Fruit fly (Drosophila melanogaster) whole organism, embryonic: Measurements from ENCODE around the gene CG7065.

Experiments
- B-H1 ChIP-seq: fragments of 200-800 bp; sonication (Bioruptor generic); IDR thresholded peaks from 3 replicates; pipeline ENCODE4 v1.3.6; 2022; ENCODE audit warnings: missing biosample characterization, missing genetic modification characterization
- Blimp-1 ChIP-seq: fragments of 200-800 bp; sonication (Bioruptor generic); optimal IDR thresholded peaks from 3 replicates; lab custom pipeline; 2018; ENCODE audit warnings: missing biosample characterization, missing genetic modification characterization, mild to moderate bottlenecking, moderate library complexity, missing genetic modification reagents
- CG10209 ChIP-seq: fragments of 200-800 bp; sonication (Bioruptor generic); optimal IDR thresholded peaks from 3 replicates; lab custom pipeline; 2017; ENCODE audit warnings: missing biosample characterization, mild to moderate bottlenecking, missing genetic modification characterization, missing genetic modification reagents
- CG10979 ChIP-seq: fragments of 200-800 bp; sonication (Bioruptor generic); optimal IDR thresholded peaks from 2 replicates; lab custom pipeline; 2018; ENCODE audit warnings: missing biosample characterization, mild to moderate bottlenecking, missing genetic modification characterization, moderate library complexity
- CG11093 ChIP-seq: fragments of 200-800 bp; sonication (Bioruptor generic); IDR thresholded peaks from 3 replicates; pipeline ENCODE4 v1.3.6; 2022; ENCODE audit warnings: missing biosample characterization, missing genetic modification characterization
- CG12104 ChIP-seq: fragments of 200-800 bp; sonication (Bioruptor generic); optimal IDR thresholded peaks from 3 replicates; lab custom pipeline; 2016; ENCODE audit warnings: missing biosample characterization, missing genetic modification characterization
- CG12236 ChIP-seq: fragments of 200-800 bp; sonication (Bioruptor generic); optimal IDR thresholded peaks from 2 replicates; lab custom pipeline; 2016; ENCODE audit warnings: missing biosample characterization, missing genetic modification characterization
- CG1233 ChIP-seq: fragments of 200-800 bp; sonication (Bioruptor generic); optimal IDR thresholded peaks from 4 replicates; lab custom pipeline; 2018; ENCODE audit warnings: missing biosample characterization, mild to moderate bottlenecking, missing genetic modification characterization
- CG14965 ChIP-seq: fragments of 200-800 bp; sonication (Bioruptor generic); optimal IDR thresholded peaks from 2 replicates; lab custom pipeline; 2016; ENCODE audit warnings: missing biosample characterization, missing genetic modification characterization, borderline replicate concordance
- CG15269 ChIP-seq: fragments of 200-800 bp; sonication (Bioruptor generic); optimal IDR thresholded peaks from 2 replicates; lab custom pipeline; 2018; ENCODE audit warnings: missing biosample characterization, mild to moderate bottlenecking, missing genetic modification characterization, moderate library complexity
- CG15479 ChIP-seq: fragments of 200-800 bp; sonication (Bioruptor generic); optimal IDR thresholded peaks from 3 replicates; lab custom pipeline; 2019; ENCODE audit warnings: missing biosample characterization, mild to moderate bottlenecking, missing genetic modification characterization, moderate library complexity
- CG17186 ChIP-seq: fragments of 200-800 bp; sonication (Bioruptor generic); optimal IDR thresholded peaks from 3 replicates; lab custom pipeline; 2017; ENCODE audit warnings: missing biosample characterization, missing genetic modification reagents, missing genetic modification characterization
- CG17829 ChIP-seq: fragments of 200-800 bp; optimal IDR thresholded peaks from 2 replicates; lab custom pipeline; 2019; ENCODE audit warnings: missing biosample characterization, mild to moderate bottlenecking, missing genetic modification characterization, moderate library complexity
- CG2120 ChIP-seq: fragments of 200-800 bp; sonication (Bioruptor generic); optimal IDR thresholded peaks from 3 replicates; lab custom pipeline; 2016; ENCODE audit warnings: missing biosample characterization, missing genetic modification characterization
- CG2889 ChIP-seq: fragments of 200-800 bp; sonication (Bioruptor generic); IDR thresholded peaks from 3 replicates; pipeline ENCODE4 v1.3.6; 2022; ENCODE audit warnings: missing biosample characterization, missing genetic modification characterization
- CG31224 ChIP-seq: fragments of 200-800 bp; sonication (Bioruptor generic); IDR thresholded peaks from 2 replicates; pipeline ENCODE4 v1.3.6; 2022; ENCODE audit warnings: missing biosample characterization, missing genetic modification characterization
- CG33213 ChIP-seq: fragments of 200-800 bp; sonication (Bioruptor generic); optimal IDR thresholded peaks from 3 replicates; lab custom pipeline; 2016; ENCODE audit warnings: missing biosample characterization, missing genetic modification characterization
- CG3726 ChIP-seq: fragments of 200-800 bp; sonication (Bioruptor generic); IDR thresholded peaks from 3 replicates; pipeline ENCODE4, ENCODE4 v1.3.6; 2022; ENCODE audit warnings: missing biosample characterization, missing genetic modification characterization
- CG4820 ChIP-seq: fragments of 200-800 bp; sonication (Bioruptor generic); optimal IDR thresholded peaks from 3 replicates; lab custom pipeline; 2016; ENCODE audit warnings: missing biosample characterization, missing genetic modification characterization
- CG6683 ChIP-seq: fragments of 200-800 bp; sonication (Bioruptor generic); optimal IDR thresholded peaks from 2 replicates; lab custom pipeline; 2017; ENCODE audit warnings: missing biosample characterization, mild to moderate bottlenecking, missing genetic modification characterization, missing genetic modification reagents
- CG7271 ChIP-seq: fragments of 200-800 bp; sonication (Bioruptor generic); optimal IDR thresholded peaks from 2 replicates; lab custom pipeline; 2018; ENCODE audit warnings: missing biosample characterization, mild to moderate bottlenecking, missing genetic modification characterization, moderate library complexity
- CG8478 ChIP-seq: fragments of >200 bp; optimal IDR thresholded peaks from 2 replicates; lab custom pipeline; 2018
- CG9876 ChIP-seq: fragments of 200-800 bp; sonication (Bioruptor generic); optimal IDR thresholded peaks from 2 replicates; lab custom pipeline; 2016; ENCODE audit warnings: missing biosample characterization, missing genetic modification characterization
- HLH3B ChIP-seq: fragments of 200-800 bp; sonication (Bioruptor generic); IDR thresholded peaks from 2 replicates; pipeline ENCODE4 v1.3.6; 2022; ENCODE audit warnings: missing biosample characterization, missing genetic modification characterization
- Lim3 ChIP-seq: fragments of 200-800 bp; sonication (Bioruptor generic); IDR thresholded peaks from 2 replicates; pipeline ENCODE4 v1.3.6; 2022; ENCODE audit warnings: missing biosample characterization, missing genetic modification characterization
- Max ChIP-seq: fragments of 200-800 bp; sonication (Bioruptor generic); optimal IDR thresholded peaks from 2 replicates; lab custom pipeline; 2016; ENCODE audit warnings: missing biosample characterization, mild to moderate bottlenecking, missing genetic modification characterization
- Mrtf ChIP-seq: fragments of 200-800 bp; sonication (Bioruptor generic); IDR thresholded peaks from 3 replicates; pipeline ENCODE4 v1.3.6; 2022; ENCODE audit warnings: missing biosample characterization, missing genetic modification characterization
- Side ChIP-seq: fragments of 200-800 bp; sonication (Bioruptor generic); optimal IDR thresholded peaks from 2 replicates; lab custom pipeline; 2016; ENCODE audit warnings: missing biosample characterization, missing genetic modification characterization
- Sox100B ChIP-seq: fragments of 200-800 bp; sonication (Bioruptor generic); optimal IDR thresholded peaks from 3 replicates; lab custom pipeline; 2018; ENCODE audit warnings: missing biosample characterization, mild to moderate bottlenecking, missing genetic modification characterization
- bigmax ChIP-seq: fragments of 200-800 bp; sonication (Bioruptor generic); optimal IDR thresholded peaks from 2 replicates; lab custom pipeline; 2018; ENCODE audit warnings: missing biosample characterization, mild to moderate bottlenecking, missing genetic modification characterization
- chinmo ChIP-seq: fragments of 200-800 bp; sonication (Bioruptor generic); IDR thresholded peaks from 4 replicates; pipeline ENCODE4 v1.3.6; 2022; ENCODE audit warnings: missing biosample characterization, missing genetic modification characterization; ENCODE audit not compliant: partially characterized antibody
- chm ChIP-seq: fragments of 200-800 bp; sonication (Bioruptor generic); IDR thresholded peaks from 2 replicates; pipeline ENCODE4 v1.3.6; 2022; ENCODE audit warnings: missing biosample characterization, missing genetic modification characterization
- fd64A ChIP-seq: fragments of 200-800 bp; sonication (Bioruptor generic); optimal IDR thresholded peaks from 3 replicates; lab custom pipeline; 2018; ENCODE audit warnings: missing biosample characterization, mild to moderate bottlenecking, missing genetic modification characterization
- gce ChIP-seq: fragments of 200-800 bp; sonication (Bioruptor generic); IDR thresholded peaks from 3 replicates; pipeline ENCODE4 v1.3.6; 2022; ENCODE audit warnings: missing biosample characterization, missing genetic modification characterization
- gcm ChIP-seq: fragments of 200-800 bp; sonication (Bioruptor generic); optimal IDR thresholded peaks from 2 replicates; lab custom pipeline; 2019; ENCODE audit warnings: missing biosample characterization, mild to moderate bottlenecking, missing genetic modification characterization, moderate library complexity
- gcm2 ChIP-seq: fragments of 200-800 bp; sonication (Bioruptor generic); optimal IDR thresholded peaks from 2 replicates; lab custom pipeline; 2016; ENCODE audit warnings: missing biosample characterization, missing genetic modification characterization
- h ChIP-seq: fragments of >200 bp; optimal IDR thresholded peaks from 2 replicates; lab custom pipeline; 2017
- her ChIP-seq: fragments of 200-800 bp; sonication (Bioruptor generic); optimal IDR thresholded peaks from 2 replicates; lab custom pipeline; 2016; ENCODE audit warnings: missing biosample characterization, missing genetic modification characterization
- kni ChIP-seq: fragments of 200-800 bp; sonication (Bioruptor generic); optimal IDR thresholded peaks from 3 replicates; lab custom pipeline; 2017; ENCODE audit warnings: mild to moderate bottlenecking, missing biosample characterization, missing genetic modification reagents, missing genetic modification characterization
- lola ChIP-seq, 3 experiments: fragments of >200 bp in 2 of 3; fragments of 200-800 bp in 1 of 3; sonication (Bioruptor generic) in 1 of 3; optimal IDR thresholded peaks; 2 replicates each; lab custom pipeline; 2017 to 2019; ENCODE audit warnings: missing biosample characterization in 3 of 3, missing genetic modification characterization in 3 of 3, mild to moderate bottlenecking in 1 of 3, moderate library complexity in 1 of 3
- oc ChIP-seq: fragments of 200-800 bp; sonication (Bioruptor generic); optimal IDR thresholded peaks from 2 replicates; lab custom pipeline; 2018; ENCODE audit warnings: missing biosample characterization, mild to moderate bottlenecking, missing genetic modification characterization, moderate library complexity
- pho ChIP-seq: fragments of 200-800 bp; sonication (Bioruptor generic); optimal IDR thresholded peaks from 2 replicates; lab custom pipeline; 2016; ENCODE audit warnings: missing biosample characterization, missing genetic modification characterization
- prd ChIP-seq, 3 experiments: fragments of >200 bp in 2 of 3; fragments of 200-800 bp in 1 of 3; sonication (Bioruptor generic) in 1 of 3; optimal IDR thresholded peaks in 2 of 3; IDR thresholded peaks in 1 of 3; 2 replicates in 2 of 3; 3 replicates in 1 of 3; pipeline versions ENCODE4 v1.3.6 to Lab custom; 2017 to 2022; ENCODE audit warnings: missing biosample characterization in 1 of 3, missing genetic modification characterization in 1 of 3
- rib ChIP-seq: fragments of 200-800 bp; sonication (Bioruptor generic); IDR thresholded peaks from 2 replicates; pipeline ENCODE4 v1.3.6; 2022; ENCODE audit warnings: missing biosample characterization, missing genetic modification characterization
- sima ChIP-seq: fragments of 200-800 bp; sonication (Bioruptor generic); optimal IDR thresholded peaks from 2 replicates; lab custom pipeline; 2016; ENCODE audit warnings: missing biosample characterization, missing genetic modification characterization
- slou ChIP-seq: fragments of 200-800 bp; sonication (Bioruptor generic); optimal IDR thresholded peaks from 3 replicates; lab custom pipeline; 2016; ENCODE audit warnings: missing biosample characterization, missing genetic modification characterization
- ssp ChIP-seq: fragments of 200-800 bp; sonication (Bioruptor generic); IDR thresholded peaks from 2 replicates; pipeline ENCODE4 v1.3.6; 2022; ENCODE audit warnings: missing biosample characterization, missing genetic modification characterization
- stc ChIP-seq: fragments of 200-800 bp; sonication (Bioruptor generic); IDR thresholded peaks from 2 replicates; pipeline ENCODE4 v1.3.6; 2022; ENCODE audit warnings: missing biosample characterization, missing genetic modification characterization
- twi ChIP-seq: fragments of 200-800 bp; optimal IDR thresholded peaks from 2 replicates; lab custom pipeline; 2019; ENCODE audit warnings: missing biosample characterization, mild to moderate bottlenecking, missing genetic modification characterization, moderate library complexity
- vvl ChIP-seq: fragments of 200-800 bp; sonication (Bioruptor generic); IDR thresholded peaks from 2 replicates; pipeline ENCODE4 v1.3.6; 2022; ENCODE audit warnings: missing biosample characterization, missing genetic modification characterization
- wdn ChIP-seq: fragments of 200-800 bp; sonication (Bioruptor generic); IDR thresholded peaks from 2 replicates; pipeline ENCODE4 v1.3.6; 2022; ENCODE audit warnings: missing biosample characterization, missing genetic modification characterization

The CG7065 gene

dm6 chrX:9196362-9196761 lies 54.1 kb downstream of the CG7065 start, which contains the start of gene CG12118 (continued):
- TF ChIP-seq fd64A (GFP tag; lab: Kevin White, UChicago) (no peak), CG8478 (no peak), wdn (GFP tag; lab: Robert Waterston, UW) (peak; percentile 88), CG11093 (GFP tag; lab: Robert Waterston, UW) (peak; percentile 74), CG7271 (peak; percentile 3), CG17829 (tag; lab: Kevin White, UChicago) (peak; percentile 74), Sox100B (GFP tag; lab: Kevin White, UChicago) (peak; percentile 67), gce (GFP tag; lab: Robert Waterston, UW) (no peak), Side (peak; percentile 3), CG33213 (GFP tag; lab: Kevin White, UChicago) (no peak), chinmo (GFP tag; lab: Robert Waterston, UW) (peak; percentile 72; the same call in 1 of the 4 replicates), Blimp-1 (peak; percentile 78), oc (tag; lab: Kevin White, UChicago) (peak; percentile 54), CG10979 (tag; lab: Kevin White, UChicago) (peak; percentile 72), B-H1 (GFP tag; lab: Robert Waterston, UW) (peak; percentile 62), CG15479 (GFP tag; lab: Kevin White, UChicago) (no peak), Max (GFP tag; lab: Kevin White, UChicago) (peak; percentile 73), Lim3 (GFP tag; lab: Robert Waterston, UW) (no peak), pho (GFP tag; lab: Kevin White, UChicago) (peak; percentile 56), CG3726 (peak; percentile 5; the same call in 1 of the 3 replicates), CG2889 (GFP tag; lab: Robert Waterston, UW) (peak; percentile 84), gcm2 (GFP tag; lab: Kevin White, UChicago) (peak; percentile 13), vvl (GFP tag; lab: Robert Waterston, UW) (peak; percentile 91), CG9876 (GFP tag; lab: Kevin White, UChicago) (no peak), CG14965 (GFP tag; lab: Kevin White, UChicago) (no peak), CG6683 (GFP tag; lab: Kevin White, UChicago) (peak; percentile 45), stc (GFP tag; lab: Robert Waterston, UW) (peak; percentile 66; the same call in 1 of the 2 replicates), Mrtf (GFP tag; lab: Robert Waterston, UW) (no peak), rib (GFP tag; lab: Robert Waterston, UW) (peak; percentile 44; the same call in 1 of the 2 replicates), CG2120 (GFP tag; lab: Kevin White, UChicago) (peak; percentile 86), CG17186 (GFP tag; lab: Kevin White, UChicago) (peak; percentile 38), lola (GFP tag; optimal IDR thresholded peaks at IDR 0.05; lab: Kevin White, UChicago) (peak in 1 of 3 experiments; percentile 75), CG31224 (peak; percentile 79), kni (GFP tag; lab: Kevin White, UChicago) (no peak), h (no peak), CG10209 (GFP tag; lab: Kevin White, UChicago) (peak; percentile 80), twi (peak; percentile 22), gcm (GFP tag; lab: Kevin White, UChicago) (peak; percentile 64), slou (GFP tag; lab: Kevin White, UChicago) (peak; percentile 70), sima (GFP tag; lab: Kevin White, UChicago) (no peak), HLH3B (GFP tag; lab: Robert Waterston, UW) (peak; percentile 78), CG12104 (GFP tag; lab: Kevin White, UChicago) (peak; percentile 64), prd (optimal IDR thresholded peaks at IDR 0.05; lab: Kevin White, UChicago) (no peak), prd (GFP tag; IDR thresholded peaks at IDR 0.05; lab: Robert Waterston, UW) (peak; percentile 87), CG12236 (no peak), CG4820 (GFP tag; lab: Kevin White, UChicago) (peak; percentile 65), CG1233 (GFP tag; lab: Kevin White, UChicago) (peak; percentile 59), her (GFP tag; lab: Kevin White, UChicago) (no peak), bigmax (GFP tag; lab: Kevin White, UChicago) (no peak), chm (GFP tag; lab: Robert Waterston, UW) (peak; percentile 92), CG15269 (tag; lab: Kevin White, UChicago) (peak; percentile 75), ssp (peak; percentile 74)
